Worm (Caenorhabditis elegans) whole organism, mixed stage, embryonic: ENCODE measurements around the gene srh-277.

Experiments used
- M03D4.4 ChIP-seq: sonication (generic microtip); optimal IDR thresholded peaks from 2 replicates; lab custom pipeline; 2017; ENCODE audit warnings: mild to moderate bottlenecking, missing genetic modification characterization, missing compliant biosample characterization
- blmp-1 ChIP-seq: fragments of 150-350 bp; optimal IDR thresholded peaks from 2 replicates; lab custom pipeline; 2014; ENCODE audit warnings: missing biosample characterization, missing genetic modification characterization
- ceh-39 ChIP-seq: fragments of 150-350 bp; optimal IDR thresholded peaks from 2 replicates; lab custom pipeline; 2014; ENCODE audit warnings: missing biosample characterization, missing genetic modification characterization
- cnd-1 ChIP-seq: fragments of 200-800 bp; sonication (Bioruptor generic); optimal IDR thresholded peaks from 2 replicates; lab custom pipeline; 2018; ENCODE audit warnings: mild to moderate bottlenecking, missing genetic modification characterization, missing compliant biosample characterization
- drap-1 ChIP-seq: fragments of 200-800 bp; sonication (Bioruptor generic); optimal IDR thresholded peaks from 3 replicates; lab custom pipeline; 2018; ENCODE audit warnings: mild to moderate bottlenecking, missing genetic modification characterization, missing compliant biosample characterization
- elt-1 ChIP-seq: sonication (generic microtip); optimal IDR thresholded peaks from 2 replicates; lab custom pipeline; 2017; ENCODE audit warnings: missing genetic modification characterization, mild to moderate bottlenecking, missing compliant biosample characterization, antibody characterized with exemption, moderate library complexity, borderline replicate concordance; ENCODE audit not compliant: insufficient read depth
- elt-3 ChIP-seq: fragments of 150-350 bp; optimal IDR thresholded peaks from 2 replicates; lab custom pipeline; 2014; ENCODE audit warnings: missing biosample characterization, missing genetic modification characterization
- flh-1 ChIP-seq: fragments of 200-800 bp; sonication (Bioruptor generic); optimal IDR thresholded peaks from 2 replicates; lab custom pipeline; 2018; ENCODE audit warnings: mild to moderate bottlenecking, missing genetic modification characterization, moderate library complexity, missing compliant biosample characterization
- ham-2 ChIP-seq: fragments of 200-800 bp; sonication (Bioruptor generic); optimal IDR thresholded peaks from 2 replicates; lab custom pipeline; 2018; ENCODE audit warnings: mild to moderate bottlenecking, missing genetic modification characterization, missing compliant biosample characterization
- hlh-1 ChIP-seq: fragments of 150-350 bp; optimal IDR thresholded peaks from 2 replicates; lab custom pipeline; 2014; ENCODE audit warnings: missing biosample characterization, missing genetic modification reagents, missing genetic modification characterization
- lin-13 ChIP-seq: fragments of 150-350 bp; optimal IDR thresholded peaks from 2 replicates; lab custom pipeline; 2014; ENCODE audit warnings: missing biosample characterization, missing genetic modification characterization
- lin-32 ChIP-seq: fragments of 200-800 bp; sonication (Bioruptor generic); optimal IDR thresholded peaks from 2 replicates; lab custom pipeline; 2018; ENCODE audit warnings: mild to moderate bottlenecking, missing genetic modification characterization, missing compliant biosample characterization
- mab-5 ChIP-seq: fragments of 150-350 bp; optimal IDR thresholded peaks from 2 replicates; lab custom pipeline; 2014; ENCODE audit warnings: missing biosample characterization, missing genetic modification characterization
- mep-1 ChIP-seq: fragments of 150-350 bp; optimal IDR thresholded peaks from 2 replicates; lab custom pipeline; 2017; ENCODE audit warnings: missing biosample characterization, missing genetic modification reagents, missing genetic modification characterization, inconsistent platforms
- nhr-12 ChIP-seq: fragments of 150-350 bp; optimal IDR thresholded peaks from 2 replicates; lab custom pipeline; 2014; ENCODE audit warnings: missing biosample characterization, missing genetic modification characterization
- nhr-2 ChIP-seq: fragments of 150-350 bp; optimal IDR thresholded peaks from 2 replicates; lab custom pipeline; 2014; ENCODE audit warnings: missing biosample characterization, missing genetic modification characterization
- nhr-237 ChIP-seq: fragments of 150-350 bp; optimal IDR thresholded peaks from 2 replicates; lab custom pipeline; 2014; ENCODE audit warnings: missing biosample characterization, missing genetic modification characterization
- nhr-28 ChIP-seq: fragments of 150-350 bp; optimal IDR thresholded peaks from 2 replicates; lab custom pipeline; 2014; ENCODE audit warnings: missing biosample characterization, missing genetic modification characterization
- nhr-76 ChIP-seq: sonication (generic microtip); optimal IDR thresholded peaks from 2 replicates; lab custom pipeline; 2017; ENCODE audit warnings: missing biosample characterization, missing genetic modification characterization
- pha-4 ChIP-seq: fragments of 150-350 bp; optimal IDR thresholded peaks from 2 replicates; lab custom pipeline; 2018; ENCODE audit warnings: missing biosample characterization, missing genetic modification reagents, missing genetic modification characterization
- sem-2 ChIP-seq: fragments of 200-800 bp; sonication (Bioruptor generic); optimal IDR thresholded peaks from 2 replicates; lab custom pipeline; 2018; ENCODE audit warnings: mild to moderate bottlenecking, missing genetic modification characterization, missing compliant biosample characterization
- snpc-4 ChIP-seq: fragments of 150-350 bp; optimal IDR thresholded peaks from 2 replicates; lab custom pipeline; 2014; ENCODE audit warnings: missing biosample characterization, missing genetic modification characterization
- sptf-1 ChIP-seq: sonication (generic microtip); optimal IDR thresholded peaks from 2 replicates; lab custom pipeline; 2017; ENCODE audit warnings: mild to moderate bottlenecking, missing genetic modification characterization, moderate library complexity, missing compliant biosample characterization
- tbx-8 ChIP-seq: fragments of 200-800 bp; sonication (Bioruptor generic); optimal IDR thresholded peaks from 2 replicates; lab custom pipeline; 2018; ENCODE audit warnings: mild to moderate bottlenecking, missing genetic modification characterization, moderate library complexity, missing compliant biosample characterization
- unc-120 ChIP-seq: sonication (generic microtip); optimal IDR thresholded peaks from 2 replicates; lab custom pipeline; 2017; ENCODE audit warnings: missing genetic modification characterization, missing compliant biosample characterization; ENCODE audit not compliant: poor library complexity, severe bottlenecking
- unc-39 ChIP-seq: fragments of 150-350 bp; optimal IDR thresholded peaks from 2 replicates; lab custom pipeline; 2014; ENCODE audit warnings: missing biosample characterization, missing genetic modification characterization
- unc-62 ChIP-seq: fragments of 150-350 bp; optimal IDR thresholded peaks from 2 replicates; lab custom pipeline; 2014; ENCODE audit warnings: missing biosample characterization, missing genetic modification reagents, missing genetic modification characterization
- zip-8 ChIP-seq: fragments of 150-350 bp; optimal IDR thresholded peaks from 2 replicates; lab custom pipeline; 2014; ENCODE audit warnings: missing biosample characterization, missing genetic modification characterization

Gene srh-277

DNA sequence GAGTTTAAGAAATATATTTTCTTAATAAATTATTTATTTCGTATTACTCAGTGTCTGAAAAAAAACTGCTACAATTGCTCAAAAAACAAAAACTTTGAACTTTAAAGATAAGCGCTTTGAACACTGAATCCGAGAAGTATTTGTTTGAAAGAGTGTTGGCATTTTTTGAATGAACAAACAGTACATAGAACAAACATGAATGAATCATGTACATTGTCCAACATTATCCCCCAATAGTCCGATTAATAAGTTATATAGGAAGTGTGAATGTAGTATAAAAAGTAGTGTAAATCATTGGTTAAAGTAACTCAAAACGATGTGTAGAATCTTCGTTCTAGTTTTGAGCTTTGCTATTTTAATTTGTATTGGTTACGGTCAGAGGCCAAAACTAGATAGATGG lies 18.7 kb downstream of the srh-277 start, which contains the start of gene F11A5.17:
TSS of gene F11A5.17 (plus strand) at position 301 of the 400 bp plus-strand sequence.
- no peak for TF ChIP-seq ceh-39 (tag; lab: Kevin White, UChicago)
- no peak for TF ChIP-seq tbx-8 (GFP tag; lab: Kevin White, UChicago)
- no peak for TF ChIP-seq mab-5 (tag; lab: Kevin White, UChicago)
- TF ChIP-seq elt-3 (tag; lab: Kevin White, UChicago), result no peak
- no peak for TF ChIP-seq nhr-237 (tag; lab: Kevin White, UChicago)
- TF ChIP-seq elt-1 (tag; lab: Kevin White, UChicago), result no peak

DNA sequence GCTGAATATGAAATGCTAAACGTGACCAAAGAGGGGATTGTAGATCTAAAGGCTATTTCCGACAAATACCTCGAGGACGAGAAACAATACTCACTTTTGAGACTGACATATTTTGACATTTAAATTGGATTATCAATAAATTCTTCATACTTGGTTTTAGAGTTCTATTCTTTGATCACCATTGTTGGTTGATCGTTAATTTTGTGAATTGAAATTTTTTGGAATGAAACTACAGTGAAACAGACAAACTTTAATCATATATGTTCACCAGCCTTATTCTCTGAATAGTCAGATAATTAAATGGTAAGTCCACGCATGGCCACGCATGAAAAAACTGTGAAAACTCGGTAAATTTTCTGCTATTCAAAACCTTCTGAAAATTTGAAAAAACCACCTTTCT lies 19.6 kb downstream of the srh-277 start, which contains the start of gene F11A5.18:
TSS of gene F11A5.18 (plus strand) at position 301 of the 400 bp plus-strand sequence.
- TF ChIP-seq elt-1 (tag; lab: Kevin White, UChicago) (no peak), unc-120 (tag; lab: Kevin White, UChicago) (no peak), drap-1 (GFP tag; lab: Kevin White, UChicago) (no peak), mab-5 (tag; lab: Kevin White, UChicago) (no peak), unc-39 (tag; lab: Kevin White, UChicago) (no peak), cnd-1 (no peak), pha-4 (no peak), nhr-28 (tag; lab: Kevin White, UChicago) (no peak), lin-13 (tag; lab: Kevin White, UChicago) (no peak), hlh-1 (tag; lab: Kevin White, UChicago) (no peak), tbx-8 (GFP tag; lab: Kevin White, UChicago) (no peak)
- TF ChIP-seq, all 35 proteins: peak for 0

DNA sequence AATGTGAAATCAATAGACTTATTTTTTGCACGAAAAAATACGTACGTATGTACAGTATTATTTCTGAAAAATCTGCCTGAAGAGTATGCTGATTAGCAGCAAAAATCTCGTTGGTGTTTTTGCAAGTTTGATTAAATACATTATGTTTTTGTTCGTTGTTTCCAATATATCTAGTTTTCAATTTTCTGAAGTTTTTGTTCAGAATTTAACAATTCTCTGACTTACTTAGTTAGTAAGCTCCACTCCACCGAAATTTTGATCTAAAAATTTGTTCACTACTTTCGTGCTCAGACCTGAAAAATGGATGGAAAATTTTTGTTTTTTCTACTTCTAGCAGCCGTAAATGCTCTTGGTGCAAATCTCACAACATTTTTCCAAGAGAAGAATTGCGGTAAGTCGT lies 21.9 kb downstream of the srh-277 start, which contains the start of gene irld-26:
TSS of gene irld-26 (plus strand) at position 301 of the 400 bp plus-strand sequence.
- no peak for TF ChIP-seq unc-62 (GFP tag; lab: Kevin White, UChicago)
- TF ChIP-seq nhr-76 (tag; lab: Kevin White, UChicago), result no peak
- TF ChIP-seq tbx-8 (GFP tag; lab: Kevin White, UChicago), result no peak
- no peak for TF ChIP-seq snpc-4
- TF ChIP-seq flh-1 (GFP tag; lab: Kevin White, UChicago), result no peak
- no peak for TF ChIP-seq elt-3 (tag; lab: Kevin White, UChicago)
- TF ChIP-seq nhr-28 (tag; lab: Kevin White, UChicago), result no peak
- TF ChIP-seq cnd-1, result no peak
- TF ChIP-seq M03D4.4, result no peak
- no peak for TF ChIP-seq blmp-1 (tag; lab: Kevin White, UChicago)
- no peak for TF ChIP-seq nhr-12 (tag; lab: Kevin White, UChicago)
- TF ChIP-seq hlh-1 (tag; lab: Kevin White, UChicago), result no peak
- no peak for TF ChIP-seq lin-32 (GFP tag; lab: Kevin White, UChicago)
- TF ChIP-seq nhr-237 (tag; lab: Kevin White, UChicago), result no peak
- no peak for TF ChIP-seq elt-1 (tag; lab: Kevin White, UChicago)
- no peak for TF ChIP-seq mep-1 (tag; lab: Kevin White, UChicago)
- TF ChIP-seq sem-2 (GFP tag; lab: Kevin White, UChicago), result no peak
- TF ChIP-seq nhr-2 (tag; lab: Kevin White, UChicago), result no peak

DNA sequence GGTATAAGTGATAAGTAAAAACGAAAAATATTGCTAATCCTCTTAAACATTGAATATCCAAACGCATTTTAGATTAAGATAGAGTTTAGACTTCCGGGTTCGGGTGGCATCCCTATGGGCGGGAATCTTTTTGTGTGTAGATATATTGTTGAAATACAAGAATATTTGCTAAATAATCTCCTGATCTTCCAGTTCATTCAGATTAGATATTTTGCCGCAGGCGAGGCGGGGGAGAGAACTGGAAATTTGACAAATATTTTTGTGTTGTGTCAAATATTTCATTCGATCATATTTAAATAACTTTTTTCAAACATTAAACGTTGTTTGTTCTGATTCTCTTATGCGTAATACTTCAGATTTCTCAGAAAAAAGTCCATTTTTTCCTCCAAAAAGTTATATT lies 26.8 kb downstream of the srh-277 start, which contains the start of gene oac-15:
TSS of gene oac-15 (minus strand) at position 101 of the 400 bp plus-strand sequence.
- TF ChIP-seq unc-62 (GFP tag; lab: Kevin White, UChicago) (no peak), ham-2 (GFP tag; lab: Kevin White, UChicago) (no peak), zip-8 (no peak), cnd-1 (no peak)

DNA sequence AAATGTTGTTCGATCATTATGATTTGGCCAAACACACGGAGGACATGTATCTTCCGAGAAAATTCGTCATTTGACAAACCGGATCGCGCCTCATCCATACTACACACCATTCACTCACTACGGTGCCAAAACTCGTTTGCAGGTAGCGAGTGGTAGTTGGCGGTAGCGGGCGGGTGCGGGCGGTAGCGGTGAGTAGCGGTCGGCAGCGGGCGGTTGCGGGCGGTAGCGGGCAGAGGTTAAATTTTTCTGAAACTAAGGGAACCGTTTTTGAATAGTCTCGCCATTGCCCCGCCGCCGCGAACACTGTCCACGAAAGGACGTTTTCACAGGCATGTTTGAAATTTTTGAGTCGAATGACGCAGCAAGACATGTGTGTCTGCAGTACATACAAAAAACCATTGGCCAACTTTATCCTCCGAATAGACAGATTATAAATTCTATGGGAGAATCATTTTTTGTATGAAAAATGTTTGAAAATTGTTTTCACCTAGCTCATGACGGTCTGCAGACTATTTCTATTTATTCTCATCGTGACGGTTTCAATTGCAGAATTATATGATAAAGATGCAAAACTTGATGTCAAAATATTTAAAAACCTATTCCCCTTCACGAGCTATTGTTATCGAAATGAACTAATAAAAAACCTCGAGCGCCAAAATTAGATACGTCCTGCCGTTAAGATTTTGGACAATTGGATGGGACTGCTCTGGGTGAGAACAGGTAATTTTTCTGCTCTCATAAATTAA lies 27.4 kb downstream of the srh-277 start, which contains the start of gene F11A5.16:
TSS of gene F11A5.16 (plus strand) at position 696 of the 746 bp plus-strand sequence.
- TF ChIP-seq nhr-76 (tag; lab: Kevin White, UChicago) (no peak), sem-2 (GFP tag; lab: Kevin White, UChicago) (no peak), sptf-1 (tag; lab: Kevin White, UChicago) (no peak), ham-2 (GFP tag; lab: Kevin White, UChicago) (no peak)
